Worm (Caenorhabditis elegans) whole organism, L4/young adult: ENCODE data around the gene nhr-214.

ENCODE experiments used
- W03F9.2 ChIP-seq: fragments of 150-350 bp; optimal IDR thresholded peaks from 2 replicates; lab custom pipeline; 2014; ENCODE audit warnings: missing biosample characterization, missing genetic modification characterization
- dao-5 ChIP-seq: sonication (generic microtip); optimal IDR thresholded peaks from 2 replicates; lab custom pipeline; 2016; ENCODE audit warnings: missing genotype, missing genetic modification characterization, moderate library complexity, missing compliant biosample characterization
- him-1 ChIP-seq: sonication (generic microtip); optimal IDR thresholded peaks from 2 replicates; lab custom pipeline; 2016; ENCODE audit warnings: missing genotype, missing genetic modification reagents, missing genetic modification characterization, missing compliant biosample characterization

- TF ChIP-seq W03F9.2 (no peak), dao-5 (no peak), him-1 (tag; lab: Kevin White, UChicago) (no peak)
These were observed 24.8 kb downstream of the nhr-214 start for ce11 chrX:12677113-12677512.
